Fruit fly (Drosophila melanogaster) whole organism: ENCODE data around the gene Wsck.

ENCODE experiments used
- CG8478 ChIP-seq: fragments of >200 bp; optimal IDR thresholded peaks from 2 replicates; lab custom pipeline; 2018; ENCODE audit warnings: inconsistent platforms
- Dll ChIP-seq: fragments of >200 bp; optimal IDR thresholded peaks from 2 replicates; lab custom pipeline; 2017
- EcR ChIP-seq, 2 experiments: fragments of >200 bp; optimal IDR thresholded peaks; 2 replicates each; lab custom pipeline; 2017; ENCODE audit warnings: missing biosample characterization in 2 of 2, missing genetic modification characterization in 2 of 2, missing genetic modification reagents in 2 of 2
- pan ChIP-seq: fragments of >200 bp; optimal IDR thresholded peaks from 2 replicates; lab custom pipeline; 2017
- psq ChIP-seq: fragments of >200 bp; optimal IDR thresholded peaks from 2 replicates; lab custom pipeline; 2017
- usp ChIP-seq: fragments of >200 bp; optimal IDR thresholded peaks from 2 replicates; lab custom pipeline; 2017; ENCODE audit warnings: missing biosample characterization, missing genetic modification characterization, mixed read lengths

- TF ChIP-seq psq (lab: Kevin White, UChicago) (no peak), pan (lab: Kevin White, UChicago) (no peak), usp (GFP tag; lab: Kevin White, UChicago) (no peak), CG8478 (lab: Kevin White, UChicago) (no peak), Dll (lab: Kevin White, UChicago) (no peak), EcR (GFP tag; optimal IDR thresholded peaks at IDR 0.05; lab: Kevin White, UChicago) (no peak)
These were observed 32.0 kb upstream of the Wsck start, which contains the start of gene Ppox for dm6 chr3R:24661679-24662411.
